Worm (Caenorhabditis elegans) whole organism, L2 larva: ENCODE data around the gene glc-1.

Source experiments
- alr-1 ChIP-seq: fragments of 150-350 bp; optimal IDR thresholded peaks from 2 replicates; lab custom pipeline; 2014; ENCODE audit warnings: missing biosample characterization, missing genetic modification characterization
- aly-2 ChIP-seq: fragments of 150-350 bp; optimal IDR thresholded peaks from 2 replicates; lab custom pipeline; 2014; ENCODE audit warnings: missing biosample characterization, missing genetic modification characterization
- lin-13 ChIP-seq: fragments of 150-350 bp; optimal IDR thresholded peaks from 2 replicates; lab custom pipeline; 2014; ENCODE audit warnings: missing biosample characterization, missing genetic modification reagents, missing genetic modification characterization
- lin-39 ChIP-seq: fragments of 150-350 bp; optimal IDR thresholded peaks from 2 replicates; lab custom pipeline; 2014; ENCODE audit warnings: missing biosample characterization, missing genetic modification reagents, missing genetic modification characterization
- lsy-2 ChIP-seq, 2 experiments: fragments of 150-350 bp in 1 of 2; sonication (generic microtip) in 1 of 2; optimal IDR thresholded peaks; 2 replicates each; lab custom pipeline; 2014 to 2017; ENCODE audit warnings: missing biosample characterization in 2 of 2, missing genetic modification characterization in 2 of 2
- nhr-129 ChIP-seq: fragments of 150-350 bp; optimal IDR thresholded peaks from 2 replicates; lab custom pipeline; 2014; ENCODE audit warnings: missing biosample characterization, missing genetic modification characterization
- nhr-25 ChIP-seq: fragments of 150-350 bp; sonication (generic microtip); optimal IDR thresholded peaks from 3 replicates; lab custom pipeline; 2014; ENCODE audit warnings: missing biosample characterization, missing genetic modification characterization
- nhr-6 ChIP-seq: fragments of 150-350 bp; optimal IDR thresholded peaks from 2 replicates; lab custom pipeline; 2014; ENCODE audit warnings: missing biosample characterization, missing genetic modification characterization
- nhr-77 ChIP-seq: fragments of 150-350 bp; optimal IDR thresholded peaks from 2 replicates; lab custom pipeline; 2014; ENCODE audit warnings: missing biosample characterization, missing genetic modification characterization
- unc-55 ChIP-seq: fragments of 150-350 bp; sonication (generic microtip); optimal IDR thresholded peaks from 3 replicates; lab custom pipeline; 2014; ENCODE audit warnings: missing biosample characterization, missing genetic modification reagents, missing genetic modification characterization
- ztf-11 ChIP-seq: sonication (generic microtip); optimal IDR thresholded peaks from 2 replicates; lab custom pipeline; 2017; ENCODE audit warnings: missing biosample characterization, missing genetic modification characterization
- ztf-4 ChIP-seq: fragments of 150-350 bp; optimal IDR thresholded peaks from 2 replicates; lab custom pipeline; 2014; ENCODE audit warnings: missing biosample characterization, missing genetic modification characterization

ce11 chrV:16244078-16244477 lies 24.6 kb downstream of the glc-1 start, which contains the start of gene srh-104:
- TF ChIP-seq lin-13 (GFP tag; lab: Kevin White, UChicago) (no peak), unc-55 (GFP tag; lab: Kevin White, UChicago) (no peak), nhr-129 (no peak), aly-2 (tag; lab: Kevin White, UChicago) (no peak), lin-39 (tag; lab: Kevin White, UChicago) (no peak), nhr-25 (tag; lab: Kevin White, UChicago) (no peak), nhr-6 (tag; lab: Kevin White, UChicago) (no peak), lsy-2 (tag; optimal IDR thresholded peaks at IDR 0.05; lab: Kevin White, UChicago) (no peak), ztf-4 (tag; lab: Kevin White, UChicago) (no peak), ztf-11 (tag; lab: Kevin White, UChicago) (no peak), nhr-77 (tag; lab: Kevin White, UChicago) (no peak), alr-1 (tag; lab: Kevin White, UChicago) (no peak)
